Worm (Caenorhabditis elegans) whole organism, L1 larva: Measurements from ENCODE around the gene cey-4.

Source experiments
- blmp-1 ChIP-seq: fragments of 150-350 bp; optimal IDR thresholded peaks from 2 replicates; lab custom pipeline; 2014; ENCODE audit warnings: missing biosample characterization, missing genetic modification characterization
- egl-27 ChIP-seq, 2 experiments: fragments of 150-350 bp in 1 of 2; sonication (generic microtip); optimal IDR thresholded peaks; 3 replicates each; lab custom pipeline; 2017 to 2018; ENCODE audit warnings: missing biosample characterization in 2 of 2, missing genetic modification characterization in 2 of 2, missing genetic modification reagents in 2 of 2
- ets-5 ChIP-seq: fragments of 200-800 bp; sonication (Bioruptor generic); IDR thresholded peaks from 2 replicates; pipeline ENCODE4 v1.3.6; 2022; ENCODE audit warnings: missing genetic modification characterization, missing compliant biosample characterization
- fkh-10 ChIP-seq: sonication (generic microtip); optimal IDR thresholded peaks from 2 replicates; lab custom pipeline; 2017; ENCODE audit warnings: missing biosample characterization, missing genetic modification reagents, missing genetic modification characterization
- irx-1 ChIP-seq: sonication (generic microtip); optimal IDR thresholded peaks from 2 replicates; lab custom pipeline; 2016; ENCODE audit warnings: missing genetic modification characterization, missing compliant biosample characterization
- nhr-12 ChIP-seq: sonication (generic microtip); optimal IDR thresholded peaks from 2 replicates; lab custom pipeline; 2017; ENCODE audit warnings: missing biosample characterization, missing genetic modification characterization
- nhr-77 ChIP-seq: fragments of 150-350 bp; optimal IDR thresholded peaks from 2 replicates; lab custom pipeline; 2014; ENCODE audit warnings: missing biosample characterization, missing genetic modification characterization
- pqm-1 ChIP-seq: sonication (generic microtip); optimal IDR thresholded peaks from 3 replicates; lab custom pipeline; 2017; ENCODE audit warnings: missing biosample characterization, missing genetic modification characterization
- snpc-4 ChIP-seq: fragments of 150-350 bp; optimal IDR thresholded peaks from 2 replicates; lab custom pipeline; 2014; ENCODE audit warnings: missing biosample characterization, missing genetic modification characterization

- TF ChIP-seq nhr-77 (tag; lab: Kevin White, UChicago), result no peak
- no peak for TF ChIP-seq ets-5 (GFP tag; lab: Robert Waterston, UW)
- TF ChIP-seq blmp-1 (tag; lab: Kevin White, UChicago), result no peak
- TF ChIP-seq snpc-4 (tag; lab: Kevin White, UChicago), result no peak
- no peak for TF ChIP-seq nhr-12 (tag; lab: Kevin White, UChicago)
- TF ChIP-seq pqm-1 (tag; lab: Kevin White, UChicago), result no peak
- no peak for TF ChIP-seq fkh-10
- no peak for TF ChIP-seq egl-27 (tag; optimal IDR thresholded peaks at IDR 0.05; lab: Kevin White, UChicago)
- TF ChIP-seq irx-1 (tag; lab: Kevin White, UChicago), result no peak
These were observed 36.6 kb upstream of the cey-4 start for ce11 chrIII:10905112-10905511.
